Fruit fly (Drosophila melanogaster): ENCODE data around the gene FASN3.

FASN3 gene

dm6 chr3L:25762679-25763078, at the start of gene FASN3:
FASN3 (minus strand) TSS chr3L:25762779.
- no peak for TF ChIP-seq CG17801 (GFP tag; optimal IDR thresholded peaks at IDR 0.05; ENCODE audit: partially characterized antibody)

DNA sequence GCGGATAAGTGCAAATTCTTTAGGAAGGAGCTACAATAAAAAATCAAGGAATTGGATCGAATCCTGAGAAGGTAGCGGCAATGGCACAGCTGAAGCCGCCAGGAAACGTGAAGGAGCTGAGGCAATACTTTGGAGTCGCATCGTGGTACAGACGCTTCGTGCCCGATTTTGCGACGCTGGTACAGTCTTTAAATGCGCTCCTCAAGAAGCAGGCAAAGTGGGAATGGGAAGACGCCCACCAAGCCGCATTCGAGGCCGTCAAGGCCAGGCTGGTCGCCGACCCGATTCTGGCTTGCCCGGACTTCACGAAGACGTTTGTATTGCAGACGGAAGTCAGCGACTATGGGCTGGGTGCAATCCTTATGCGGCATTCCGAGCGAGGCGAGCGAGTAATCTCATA, 32.8 kb upstream of the FASN3 start:
- TF ChIP-seq CG17801 (GFP tag; optimal IDR thresholded peaks at IDR 0.05; ENCODE audit: partially characterized antibody) = no peak

- TF ChIP-seq CG17801 (GFP tag; optimal IDR thresholded peaks at IDR 0.05; ENCODE audit: partially characterized antibody) = no peak
These were observed 5.9 kb downstream of the FASN3 start for dm6 chr3L:25756663-25757062.

Data from ovary, adult (tissue).